Worm (Caenorhabditis elegans): ENCODE results near the gene cox-14.
"Not testable (repeated sequence)": the region's sequence is repeated elsewhere in the genome, so short reads cannot be mapped to it uniquely, and the experiment has no call there.

The cox-14 gene

DNA sequence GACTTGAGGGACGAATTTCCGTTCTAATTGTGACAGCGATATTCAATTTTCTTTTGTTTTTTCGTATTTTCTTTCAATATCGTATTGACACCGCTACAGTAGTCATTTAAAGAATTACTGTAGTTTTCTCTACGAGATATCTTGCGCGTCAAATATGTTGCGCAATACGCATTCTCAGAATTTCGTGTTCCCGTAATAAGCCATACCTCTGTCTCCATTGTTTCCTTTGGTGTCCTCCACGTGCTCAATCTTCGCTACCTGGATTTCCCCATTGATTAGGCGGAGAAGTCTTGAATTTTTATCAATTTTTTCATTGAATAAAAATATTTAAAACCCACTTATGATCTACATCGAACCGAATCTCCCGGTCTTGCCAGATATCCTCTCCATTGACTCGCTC is 42.5 kb downstream of the cox-14 start:
- TF ChIP-seq unc-3 (GFP tag; conservative IDR thresholded peaks at IDR 0.05) (no peak), unc-3 (tag; optimal IDR thresholded peaks at IDR 0.05) (no peak), rnt-1 (tag; optimal IDR thresholded peaks at IDR 0.05) (no peak), tbx-2 (tag; optimal IDR thresholded peaks at IDR 0.05) (no peak), gmeb-2 (tag; optimal IDR thresholded peaks at IDR 0.05) (no peak), ceh-24 (tag; optimal IDR thresholded peaks at IDR 0.05) (no peak), pat-9 (tag; optimal IDR thresholded peaks at IDR 0.05) (no peak), ceh-34 (tag; optimal IDR thresholded peaks at IDR 0.05) (no peak), pax-1 (tag; optimal IDR thresholded peaks at IDR 0.05) (no peak), ceh-14 (tag; optimal IDR thresholded peaks at IDR 0.05) (no peak), F13H6.1 (tag; optimal IDR thresholded peaks at IDR 0.05) (no peak), npax-4 (tag; optimal IDR thresholded peaks at IDR 0.05) (no peak), nfya-1 (tag; optimal IDR thresholded peaks at IDR 0.05) (no peak), sdc-2 (tag; optimal IDR thresholded peaks at IDR 0.05) (no peak), fkh-6 (tag; optimal IDR thresholded peaks at IDR 0.05) (no peak), odd-2 (tag; optimal IDR thresholded peaks at IDR 0.05) (no peak), ceh-18 (tag; optimal IDR thresholded peaks at IDR 0.05) (no peak), lin-11 (tag; optimal IDR thresholded peaks at IDR 0.05) (no peak), ceh-9 (tag; optimal IDR thresholded peaks at IDR 0.05) (no peak)

DNA sequence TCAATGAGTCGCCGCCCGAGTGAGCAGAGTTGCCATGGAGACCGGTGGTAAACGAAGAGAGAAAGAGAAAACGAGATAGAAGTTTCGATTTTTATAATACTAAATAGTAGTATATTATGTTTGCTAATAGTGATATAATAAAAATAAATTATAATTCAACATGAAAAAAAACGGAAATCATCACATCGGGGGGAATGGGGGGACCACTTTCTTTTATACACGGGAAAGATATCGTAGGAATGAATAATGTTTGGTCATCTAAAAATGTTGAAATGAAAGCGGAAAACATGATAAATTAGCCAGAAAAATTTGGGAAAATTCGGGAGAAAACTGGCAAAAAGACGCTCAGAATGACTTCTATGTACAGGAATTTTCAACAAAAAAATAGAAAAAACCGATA is 42.9 kb downstream of the cox-14 start, which contains the start of gene bbs-5:
Gene bbs-5 (minus strand): TSS at position 101 of the 400 bp plus-strand sequence.
- no peak for TF ChIP-seq che-1 (tag; optimal IDR thresholded peaks at IDR 0.05)
- no peak for TF ChIP-seq ceh-18 (tag; optimal IDR thresholded peaks at IDR 0.05)
- no peak for TF ChIP-seq pag-3 (tag; optimal IDR thresholded peaks at IDR 0.05; ENCODE audit: borderline replicate concordance)
- TF ChIP-seq K02D7.2 (tag; optimal IDR thresholded peaks at IDR 0.05): no peak
- no peak for TF ChIP-seq ama-1 (optimal IDR thresholded peaks at IDR 0.05)
- TF ChIP-seq Y22D7AL.16 (tag; optimal IDR thresholded peaks at IDR 0.05): no peak
- no peak for TF ChIP-seq tbx-7 (tag; optimal IDR thresholded peaks at IDR 0.05)
- TF ChIP-seq pat-9 (tag; optimal IDR thresholded peaks at IDR 0.05): no peak
- TF ChIP-seq hlh-13 (GFP tag; optimal IDR thresholded peaks at IDR 0.05): no peak

DNA sequence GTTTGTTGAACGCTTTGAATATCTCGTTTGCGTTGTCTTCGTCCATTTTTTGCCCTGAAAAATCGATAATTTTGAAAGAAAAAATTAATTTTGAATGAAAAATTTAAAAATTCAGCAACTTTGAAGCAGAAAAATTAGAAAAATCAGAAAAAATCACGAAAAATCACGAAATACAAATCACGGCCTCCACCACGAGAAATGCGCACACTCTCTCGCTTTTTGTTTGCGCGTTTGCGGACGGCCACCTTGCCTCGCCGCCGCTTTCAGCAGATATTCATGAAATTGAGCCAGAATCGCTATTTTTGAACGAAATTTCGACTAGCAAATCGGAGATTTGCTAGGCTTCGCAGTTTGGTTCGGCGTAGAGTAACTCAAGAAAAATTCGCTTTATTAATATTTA is 48.1 kb downstream of the cox-14 start, which contains the start of gene inpp-4B:
Gene inpp-4B (minus strand): TSS at position 54 of the 400 bp plus-strand sequence.
- TF ChIP-seq rnt-1, elt-4, ceh-30 (tag; optimal IDR thresholded peaks at IDR 0.05): not testable (repeated sequence)

DNA sequence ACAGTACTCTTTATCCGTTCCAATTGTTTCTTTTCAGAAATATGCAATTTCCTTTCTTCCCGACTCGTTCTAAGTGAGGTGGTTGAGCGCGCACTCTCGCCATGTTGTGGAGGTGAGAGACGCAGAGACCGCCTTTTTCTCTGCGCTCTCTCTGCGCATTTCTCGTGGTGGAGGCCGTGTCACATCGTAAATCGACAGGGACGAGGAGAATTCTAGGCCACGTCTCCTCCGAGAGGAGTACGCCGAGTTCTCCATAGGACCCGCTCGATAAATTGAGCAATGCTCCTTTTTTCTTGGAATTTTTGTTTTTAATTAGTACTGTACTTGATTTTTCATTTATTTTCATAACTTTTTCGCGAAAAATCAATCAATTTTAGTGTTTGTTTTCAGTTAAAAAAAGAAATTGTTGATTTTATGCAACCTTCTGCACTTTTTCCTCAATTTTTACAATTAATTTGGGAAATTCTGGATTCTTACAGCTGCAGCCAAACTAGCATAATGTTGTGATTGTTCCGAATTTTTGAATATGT is 52.1 kb downstream of the cox-14 start, which contains the start of gene cnk-1:
Gene cnk-1 (plus strand): TSS at position 480 of the 530 bp plus-strand sequence.
- TF ChIP-seq sox-2 (GFP tag; IDR thresholded peaks at IDR 0.05): peak; percentile 41
- TF ChIP-seq fkh-10 (GFP tag; optimal IDR thresholded peaks at IDR 0.05): no peak
- peak; percentile 44 for TF ChIP-seq hlh-6 (tag; optimal IDR thresholded peaks at IDR 0.05)
- peak; percentile 84 for TF ChIP-seq ceh-2 (tag; optimal IDR thresholded peaks at IDR 0.05)
- TF ChIP-seq unc-55 (GFP tag; optimal IDR thresholded peaks at IDR 0.05): no peak
- TF ChIP-seq unc-3 (GFP tag; conservative IDR thresholded peaks at IDR 0.05): peak; percentile 71
- no peak for TF ChIP-seq unc-3 (tag; optimal IDR thresholded peaks at IDR 0.05)
- no peak for TF ChIP-seq lin-11 (tag; optimal IDR thresholded peaks at IDR 0.05)
- no peak for TF ChIP-seq ahr-1 (tag; optimal IDR thresholded peaks at IDR 0.05)
- peak; percentile 31 for TF ChIP-seq fkh-6 (tag; optimal IDR thresholded peaks at IDR 0.05)
- TF ChIP-seq ceh-31 (tag; optimal IDR thresholded peaks at IDR 0.05): peak; percentile 94
- no peak for TF ChIP-seq ceh-24 (tag; optimal IDR thresholded peaks at IDR 0.05)
- no peak for TF ChIP-seq K02D7.2 (tag; optimal IDR thresholded peaks at IDR 0.05)
- TF ChIP-seq ceh-19 (GFP tag; optimal IDR thresholded peaks at IDR 0.05): no peak
- TF ChIP-seq sdc-2 (tag; optimal IDR thresholded peaks at IDR 0.05): no peak
- no peak for TF ChIP-seq unc-86 (tag; optimal IDR thresholded peaks at IDR 0.05)
- no peak for TF ChIP-seq ceh-22 (tag; optimal IDR thresholded peaks at IDR 0.05)
- TF ChIP-seq F13H6.1 (tag; optimal IDR thresholded peaks at IDR 0.05): peak; percentile 28
- peak; percentile 30 for TF ChIP-seq zip-5 (tag; optimal IDR thresholded peaks at IDR 0.05)
- TF ChIP-seq ceh-14 (tag; optimal IDR thresholded peaks at IDR 0.05): peak; percentile 43
- no peak for TF ChIP-seq pha-2 (tag; optimal IDR thresholded peaks at IDR 0.05)
- no peak for TF ChIP-seq ceh-30 (tag; optimal IDR thresholded peaks at IDR 0.05)
- TF ChIP-seq dmd-4 (tag; optimal IDR thresholded peaks at IDR 0.05; ENCODE audit: borderline replicate concordance): no peak
- TF ChIP-seq K09A11.1 (tag; optimal IDR thresholded peaks at IDR 0.05; ENCODE audit: insufficient read depth): no peak
- no peak for TF ChIP-seq elt-4 (tag; optimal IDR thresholded peaks at IDR 0.05)
- no peak for TF ChIP-seq pat-9 (tag; optimal IDR thresholded peaks at IDR 0.05)
- TF ChIP-seq sox-4 (tag; optimal IDR thresholded peaks at IDR 0.05): no peak
- no peak for TF ChIP-seq hlh-8 (tag; optimal IDR thresholded peaks at IDR 0.05)
- TF ChIP-seq ceh-45 (GFP tag; IDR thresholded peaks at IDR 0.05): peak; percentile 67; the same call in 1 of the 2 replicates
- TF ChIP-seq Y22D7AL.16 (tag; optimal IDR thresholded peaks at IDR 0.05): no peak
- TF ChIP-seq ceh-9 (tag; optimal IDR thresholded peaks at IDR 0.05): no peak
- no peak for TF ChIP-seq nfya-1 (tag; optimal IDR thresholded peaks at IDR 0.05)
- peak; percentile 72 for TF ChIP-seq tbx-7 (tag; optimal IDR thresholded peaks at IDR 0.05)
